Fruit fly (Drosophila melanogaster): ENCODE results near the gene Cht2.

- TF ChIP-seq CG8478 (optimal IDR thresholded peaks at IDR 0.05) (no peak), CTCF (optimal IDR thresholded peaks at IDR 0.05) (no peak)
Observed at dm6 chr3L:1756143-1756542, 409 bp upstream of the Cht2 start, which contains the start of gene CG8001.
